Worm (Caenorhabditis elegans) whole organism, late embryonic: Measurements from ENCODE around the gene col-151.

ENCODE experiments used
- C08G9.2 ChIP-seq: sonication (generic microtip); optimal IDR thresholded peaks from 2 replicates; lab custom pipeline; 2016; ENCODE audit warnings: mild to moderate bottlenecking, missing genetic modification characterization, moderate library complexity, missing compliant biosample characterization
- K02D7.2 ChIP-seq: sonication (generic microtip); optimal IDR thresholded peaks from 2 replicates; lab custom pipeline; 2017; ENCODE audit warnings: mild to moderate bottlenecking, missing genetic modification characterization, missing compliant biosample characterization
- K09A11.1 ChIP-seq: sonication (generic microtip); optimal IDR thresholded peaks from 2 replicates; lab custom pipeline; 2017; ENCODE audit warnings: antibody characterized with exemption, mild to moderate bottlenecking, missing genetic modification characterization, missing compliant biosample characterization; ENCODE audit not compliant: insufficient read depth
- ama-1 ChIP-seq: fragments of 150-350 bp; optimal IDR thresholded peaks from 2 replicates; lab custom pipeline; 2014
- ceh-14 ChIP-seq: sonication (generic microtip); optimal IDR thresholded peaks from 2 replicates; lab custom pipeline; 2016; ENCODE audit warnings: missing genotype, missing genetic modification characterization, missing compliant biosample characterization
- ceh-18 ChIP-seq: sonication (generic microtip); optimal IDR thresholded peaks from 2 replicates; lab custom pipeline; 2016; ENCODE audit warnings: missing genetic modification characterization, missing compliant biosample characterization
- ceh-2 ChIP-seq: sonication (generic microtip); optimal IDR thresholded peaks from 2 replicates; lab custom pipeline; 2016; ENCODE audit warnings: missing genotype, missing genetic modification characterization, missing compliant biosample characterization
- ceh-22 ChIP-seq: sonication (generic microtip); optimal IDR thresholded peaks from 2 replicates; lab custom pipeline; 2017; ENCODE audit warnings: missing biosample characterization, missing genetic modification characterization
- ceh-34 ChIP-seq: sonication (generic microtip); optimal IDR thresholded peaks from 2 replicates; lab custom pipeline; 2016; ENCODE audit warnings: mild to moderate bottlenecking, missing genetic modification characterization, missing compliant biosample characterization
- ceh-45 ChIP-seq: fragments of 200-800 bp; sonication (Bioruptor generic); IDR thresholded peaks from 2 replicates; pipeline ENCODE4 v1.3.6; 2022; ENCODE audit warnings: missing genetic modification reagents, missing genetic modification characterization, missing compliant biosample characterization
- ceh-48 ChIP-seq: sonication (generic microtip); optimal IDR thresholded peaks from 2 replicates; lab custom pipeline; 2016; ENCODE audit warnings: missing genetic modification characterization, inconsistent platforms, missing compliant biosample characterization
- ceh-9 ChIP-seq: sonication (generic microtip); optimal IDR thresholded peaks from 2 replicates; lab custom pipeline; 2016; ENCODE audit warnings: mild to moderate bottlenecking, missing genetic modification characterization, inconsistent platforms, missing compliant biosample characterization
- che-1 ChIP-seq: sonication (generic microtip); optimal IDR thresholded peaks from 2 replicates; lab custom pipeline; 2016; ENCODE audit warnings: mild to moderate bottlenecking, missing genetic modification characterization, missing compliant biosample characterization
- dmd-4 ChIP-seq: sonication (generic microtip); optimal IDR thresholded peaks from 2 replicates; lab custom pipeline; 2016; ENCODE audit warnings: borderline replicate concordance, missing genetic modification characterization, missing compliant biosample characterization
- dve-1 ChIP-seq: sonication (generic microtip); optimal IDR thresholded peaks from 2 replicates; lab custom pipeline; 2017; ENCODE audit warnings: antibody characterized with exemption, mild to moderate bottlenecking, missing genetic modification characterization, missing compliant biosample characterization
- elt-2 ChIP-seq: sonication (generic microtip); optimal IDR thresholded peaks from 2 replicates; lab custom pipeline; 2016; ENCODE audit warnings: missing genetic modification reagents, missing genetic modification characterization, missing compliant biosample characterization
- ets-4 ChIP-seq: sonication (generic microtip); optimal IDR thresholded peaks from 2 replicates; lab custom pipeline; 2016; ENCODE audit warnings: missing genetic modification characterization, missing compliant biosample characterization
- eyg-1 ChIP-seq: sonication (generic microtip); optimal IDR thresholded peaks from 2 replicates; lab custom pipeline; 2016; ENCODE audit warnings: missing genotype, missing genetic modification characterization, missing compliant biosample characterization
- fax-1 ChIP-seq: sonication (generic microtip); optimal IDR thresholded peaks from 2 replicates; lab custom pipeline; 2016; ENCODE audit warnings: missing genotype, missing genetic modification characterization, missing compliant biosample characterization
- fkh-10 ChIP-seq: fragments of 150-350 bp; optimal IDR thresholded peaks from 2 replicates; lab custom pipeline; 2014; ENCODE audit warnings: missing biosample characterization, missing genetic modification reagents, missing genetic modification characterization
- gmeb-2 ChIP-seq: sonication (generic microtip); optimal IDR thresholded peaks from 2 replicates; lab custom pipeline; 2016; ENCODE audit warnings: missing genetic modification characterization, inconsistent platforms, missing compliant biosample characterization
- hlh-15 ChIP-seq: sonication (generic microtip); optimal IDR thresholded peaks from 2 replicates; lab custom pipeline; 2016; ENCODE audit warnings: missing genetic modification characterization, missing compliant biosample characterization
- lim-6 ChIP-seq: sonication (generic microtip); optimal IDR thresholded peaks from 2 replicates; lab custom pipeline; 2016; ENCODE audit warnings: missing genetic modification characterization, missing compliant biosample characterization
- lin-11 ChIP-seq: fragments of 200-800 bp; sonication (Bioruptor generic); optimal IDR thresholded peaks from 2 replicates; lab custom pipeline; 2018; ENCODE audit warnings: mild to moderate bottlenecking, missing genetic modification characterization, missing compliant biosample characterization
- madf-2 ChIP-seq: sonication (generic microtip); optimal IDR thresholded peaks from 2 replicates; lab custom pipeline; 2017; ENCODE audit warnings: missing genetic modification characterization, missing compliant biosample characterization
- mec-3 ChIP-seq: sonication (generic microtip); optimal IDR thresholded peaks from 2 replicates; lab custom pipeline; 2016; ENCODE audit warnings: borderline replicate concordance, missing genetic modification characterization, missing compliant biosample characterization
- nfya-1 ChIP-seq: sonication (generic microtip); optimal IDR thresholded peaks from 2 replicates; lab custom pipeline; 2017; ENCODE audit warnings: missing genetic modification characterization, mild to moderate bottlenecking, missing compliant biosample characterization, antibody characterized with exemption, moderate library complexity
- nhr-11 ChIP-seq: fragments of 150-350 bp; optimal IDR thresholded peaks from 2 replicates; lab custom pipeline; 2014; ENCODE audit warnings: missing biosample characterization, missing genetic modification characterization
- npax-4 ChIP-seq: sonication (generic microtip); optimal IDR thresholded peaks from 2 replicates; lab custom pipeline; 2016; ENCODE audit warnings: missing genetic modification characterization, missing compliant biosample characterization
- odd-2 ChIP-seq: sonication (generic microtip); optimal IDR thresholded peaks from 2 replicates; lab custom pipeline; 2017; ENCODE audit warnings: antibody characterized with exemption, mild to moderate bottlenecking, missing genetic modification characterization, missing compliant biosample characterization
- pat-9 ChIP-seq: fragments of 200-800 bp; sonication (Bioruptor generic); optimal IDR thresholded peaks from 2 replicates; lab custom pipeline; 2018; ENCODE audit warnings: mild to moderate bottlenecking, missing genetic modification characterization, moderate library complexity, missing compliant biosample characterization
- pax-1 ChIP-seq: fragments of 150-350 bp; optimal IDR thresholded peaks from 2 replicates; lab custom pipeline; 2014; ENCODE audit warnings: missing biosample characterization, missing genetic modification characterization
- pha-2 ChIP-seq: sonication (generic microtip); optimal IDR thresholded peaks from 2 replicates; lab custom pipeline; 2017; ENCODE audit warnings: mild to moderate bottlenecking, missing genetic modification characterization, missing compliant biosample characterization
- pqm-1 ChIP-seq: sonication (generic microtip); optimal IDR thresholded peaks from 2 replicates; lab custom pipeline; 2016; ENCODE audit warnings: missing genetic modification characterization, missing compliant biosample characterization
- rnt-1 ChIP-seq: sonication (generic microtip); optimal IDR thresholded peaks from 2 replicates; lab custom pipeline; 2016; ENCODE audit warnings: missing genetic modification characterization, missing compliant biosample characterization
- syd-9 ChIP-seq: sonication (generic microtip); optimal IDR thresholded peaks from 2 replicates; lab custom pipeline; 2016; ENCODE audit warnings: mild to moderate bottlenecking, missing genetic modification characterization, moderate library complexity, missing compliant biosample characterization
- tbx-2 ChIP-seq: sonication (generic microtip); optimal IDR thresholded peaks from 2 replicates; lab custom pipeline; 2016; ENCODE audit warnings: missing genetic modification characterization, missing compliant biosample characterization
- tbx-7 ChIP-seq: sonication (generic microtip); optimal IDR thresholded peaks from 2 replicates; lab custom pipeline; 2016; ENCODE audit warnings: missing genotype, missing genetic modification characterization, missing compliant biosample characterization
- unc-55 ChIP-seq: sonication (generic microtip); optimal IDR thresholded peaks from 2 replicates; lab custom pipeline; 2017; ENCODE audit warnings: missing biosample characterization, missing genetic modification reagents, missing genetic modification characterization

Gene col-151

ce11 chrV:10402804-10403203 lies 7.8 kb upstream of the col-151 start, which contains the start of gene F15H10.8:
Gene F15H10.8 (minus strand): TSS chrV:10402904.
- TF ChIP-seq ets-4 (tag; lab: Kevin White, UChicago) (no peak), gmeb-2 (no peak), nhr-11 (tag; lab: Kevin White, UChicago) (no peak), pha-2 (tag; lab: Kevin White, UChicago) (no peak), C08G9.2 (tag; lab: Kevin White, UChicago) (no peak), ceh-9 (tag; lab: Kevin White, UChicago) (no peak), lim-6 (tag; lab: Kevin White, UChicago) (no peak), odd-2 (tag; lab: Kevin White, UChicago) (no peak), mec-3 (tag; lab: Kevin White, UChicago) (no peak), hlh-15 (tag; lab: Kevin White, UChicago) (no peak), lin-11 (tag; lab: Kevin White, UChicago) (no peak), ceh-14 (no peak), tbx-7 (no peak), dmd-4 (tag; lab: Kevin White, UChicago) (no peak), elt-2 (tag; lab: Kevin White, UChicago) (no peak), pat-9 (no peak)

- TF ChIP-seq rnt-1 (tag; lab: Kevin White, UChicago) (no peak), elt-2 (tag; lab: Kevin White, UChicago) (peak; percentile 77)
- TF ChIP-seq, all 69 proteins: peak for 1
These were observed 4.3 kb upstream of the col-151 start for ce11 chrV:10399290-10399689.

- TF ChIP-seq ceh-22 (tag; lab: Kevin White, UChicago), result no peak
These were observed 3.4 kb upstream of the col-151 start, which contains the start of gene ugt-2 for ce11 chrV:10398431-10398830. Gene ugt-2 (plus strand): TSS chrV:10398801.

- TF ChIP-seq gmeb-2, result no peak
- TF ChIP-seq ama-1, result no peak
- no peak for TF ChIP-seq tbx-2 (tag; lab: Kevin White, UChicago)
- TF ChIP-seq syd-9 (tag; lab: Kevin White, UChicago), result no peak
- no peak for TF ChIP-seq lin-11 (tag; lab: Kevin White, UChicago)
- TF ChIP-seq dmd-4 (tag; lab: Kevin White, UChicago), result no peak
- TF ChIP-seq nfya-1 (tag; lab: Kevin White, UChicago), result no peak
- no peak for TF ChIP-seq ceh-34 (tag; lab: Kevin White, UChicago)
- TF ChIP-seq madf-2 (tag; lab: Kevin White, UChicago), result no peak
These were observed 1.3 kb downstream of the col-151 start for ce11 chrV:10393708-10394107.

ce11 chrV:10388318-10388717 lies 6.7 kb downstream of the col-151 start, which contains the start of gene AC3.5:
Gene AC3.5 (plus strand): TSS chrV:10388527.
- TF ChIP-seq dve-1, result no peak
- no peak for TF ChIP-seq pax-1 (tag; lab: Kevin White, UChicago)
- TF ChIP-seq K09A11.1 (tag; lab: Kevin White, UChicago), result no peak
- no peak for TF ChIP-seq pqm-1 (tag; lab: Kevin White, UChicago)
- no peak for TF ChIP-seq eyg-1
- TF ChIP-seq ceh-45 (GFP tag; lab: Robert Waterston, UW), result no peak
- no peak for TF ChIP-seq fax-1 (tag; lab: Kevin White, UChicago)
- no peak for TF ChIP-seq fkh-10 (GFP tag; lab: Kevin White, UChicago)
- no peak for TF ChIP-seq syd-9 (tag; lab: Kevin White, UChicago)
- TF ChIP-seq pat-9, result no peak
- no peak for TF ChIP-seq rnt-1 (tag; lab: Kevin White, UChicago)
- no peak for TF ChIP-seq ceh-18
- TF ChIP-seq ceh-2 (tag; lab: Kevin White, UChicago), result no peak
- TF ChIP-seq ceh-48 (tag; lab: Kevin White, UChicago), result no peak
- TF ChIP-seq K02D7.2, result no peak
- TF ChIP-seq npax-4, result no peak
- no peak for TF ChIP-seq che-1
- TF ChIP-seq ceh-14, result no peak
- TF ChIP-seq unc-55 (GFP tag; lab: Kevin White, UChicago), result no peak
